Worm (Caenorhabditis elegans) whole organism, L3 larva: ENCODE results near the gene C13A2.6.

Experiments used
- R02D3.7 ChIP-seq: fragments of 150-350 bp; optimal IDR thresholded peaks from 2 replicates; lab custom pipeline; 2014; ENCODE audit warnings: missing biosample characterization, missing genetic modification characterization
- aly-2 ChIP-seq: fragments of 150-350 bp; optimal IDR thresholded peaks from 2 replicates; lab custom pipeline; 2014; ENCODE audit warnings: missing biosample characterization, missing genetic modification characterization
- ama-1 ChIP-seq: fragments of 150-350 bp; optimal IDR thresholded peaks from 2 replicates; lab custom pipeline; 2018
- ceh-82 ChIP-seq: fragments of 150-350 bp; optimal IDR thresholded peaks from 2 replicates; lab custom pipeline; 2014; ENCODE audit warnings: missing biosample characterization, missing genetic modification characterization
- ceh-9 ChIP-seq: sonication (generic microtip); optimal IDR thresholded peaks from 2 replicates; lab custom pipeline; 2018; ENCODE audit warnings: missing biosample characterization, missing genetic modification characterization
- daf-12 ChIP-seq: fragments of 150-350 bp; optimal IDR thresholded peaks from 2 replicates; lab custom pipeline; 2014; ENCODE audit warnings: missing biosample characterization, missing genetic modification reagents, missing genetic modification characterization
- egl-27 ChIP-seq: sonication (generic microtip); optimal IDR thresholded peaks from 4 replicates; lab custom pipeline; 2017; ENCODE audit warnings: missing biosample characterization, missing genetic modification reagents, missing genetic modification characterization
- egl-5 ChIP-seq: fragments of 150-350 bp; optimal IDR thresholded peaks from 2 replicates; lab custom pipeline; 2017; ENCODE audit warnings: missing biosample characterization, missing genetic modification reagents, missing genetic modification characterization, inconsistent platforms
- elt-2 ChIP-seq: sonication (generic microtip); optimal IDR thresholded peaks from 2 replicates; lab custom pipeline; 2016; ENCODE audit warnings: missing genetic modification reagents, mild to moderate bottlenecking, missing genetic modification characterization, missing compliant biosample characterization
- elt-3 ChIP-seq, 3 experiments: fragments of 150-350 bp in 1 of 3; sonication (generic microtip) in 2 of 3; optimal IDR thresholded peaks; 2 replicates in 2 of 3; 4 replicates in 1 of 3; lab custom pipeline; 2014 to 2017; ENCODE audit warnings: missing biosample characterization in 3 of 3, missing genetic modification characterization in 3 of 3
- eor-1 ChIP-seq, 2 experiments: fragments of 150-350 bp; optimal IDR thresholded peaks; 2 replicates each; lab custom pipeline; 2014 to 2018; ENCODE audit warnings: missing biosample characterization in 2 of 2, missing genetic modification characterization in 2 of 2
- fkh-10 ChIP-seq: sonication (generic microtip); optimal IDR thresholded peaks from 2 replicates; lab custom pipeline; 2017; ENCODE audit warnings: missing biosample characterization, missing genetic modification reagents, missing genetic modification characterization
- fkh-2 ChIP-seq: fragments of 150-350 bp; optimal IDR thresholded peaks from 2 replicates; lab custom pipeline; 2014; ENCODE audit warnings: missing biosample characterization, missing genetic modification reagents, missing genetic modification characterization
- fos-1 ChIP-seq: fragments of 150-350 bp; optimal IDR thresholded peaks from 2 replicates; lab custom pipeline; 2014; ENCODE audit warnings: missing biosample characterization, missing genetic modification characterization
- jun-1 ChIP-seq: fragments of 150-350 bp; optimal IDR thresholded peaks from 2 replicates; lab custom pipeline; 2014; ENCODE audit warnings: missing biosample characterization, missing genetic modification reagents, missing genetic modification characterization
- lin-15B ChIP-seq: fragments of 150-350 bp; optimal IDR thresholded peaks from 2 replicates; lab custom pipeline; 2014; ENCODE audit warnings: missing biosample characterization, missing genetic modification characterization
- lsy-12 ChIP-seq: sonication (generic microtip); optimal IDR thresholded peaks from 2 replicates; lab custom pipeline; 2016; ENCODE audit warnings: mild to moderate bottlenecking, missing genetic modification characterization, missing compliant biosample characterization
- mdl-1 ChIP-seq: fragments of 150-350 bp; optimal IDR thresholded peaks from 2 replicates; lab custom pipeline; 2014; ENCODE audit warnings: missing biosample characterization, missing genetic modification characterization
- mml-1 ChIP-seq: fragments of 150-350 bp; sonication (generic microtip); optimal IDR thresholded peaks from 3 replicates; lab custom pipeline; 2014; ENCODE audit warnings: missing biosample characterization, missing genetic modification characterization
- nfya-1 ChIP-seq: sonication (generic microtip); optimal IDR thresholded peaks from 2 replicates; lab custom pipeline; 2017; ENCODE audit warnings: missing genetic modification characterization, mild to moderate bottlenecking, missing compliant biosample characterization, antibody characterized with exemption, moderate library complexity; ENCODE audit not compliant: insufficient read depth
- nhr-11 ChIP-seq: fragments of 150-350 bp; optimal IDR thresholded peaks from 2 replicates; lab custom pipeline; 2014; ENCODE audit warnings: missing biosample characterization, missing genetic modification characterization
- nhr-12 ChIP-seq: fragments of 150-350 bp; optimal IDR thresholded peaks from 2 replicates; lab custom pipeline; 2014; ENCODE audit warnings: missing biosample characterization, missing genetic modification characterization
- nhr-237 ChIP-seq: fragments of 150-350 bp; optimal IDR thresholded peaks from 2 replicates; lab custom pipeline; 2014; ENCODE audit warnings: missing biosample characterization, missing genetic modification characterization
- nhr-25 ChIP-seq: sonication (generic microtip); optimal IDR thresholded peaks from 2 replicates; lab custom pipeline; 2017; ENCODE audit warnings: missing biosample characterization, missing genetic modification characterization
- nhr-28 ChIP-seq: fragments of 150-350 bp; optimal IDR thresholded peaks from 2 replicates; lab custom pipeline; 2014; ENCODE audit warnings: missing biosample characterization, missing genetic modification characterization
- nhr-43 ChIP-seq: sonication (generic microtip); optimal IDR thresholded peaks from 2 replicates; lab custom pipeline; 2016; ENCODE audit warnings: mild to moderate bottlenecking, missing genetic modification characterization, missing compliant biosample characterization; ENCODE audit not compliant: poor library complexity, severe bottlenecking
- nhr-67 ChIP-seq: fragments of 150-350 bp; optimal IDR thresholded peaks from 2 replicates; lab custom pipeline; 2014; ENCODE audit warnings: missing biosample characterization, missing genetic modification characterization
- nhr-77 ChIP-seq: fragments of 150-350 bp; optimal IDR thresholded peaks from 2 replicates; lab custom pipeline; 2014; ENCODE audit warnings: missing biosample characterization, missing genetic modification characterization
- pha-4 ChIP-seq: fragments of 150-350 bp; optimal IDR thresholded peaks from 2 replicates; lab custom pipeline; 2014; ENCODE audit warnings: missing biosample characterization, missing genetic modification reagents, missing genetic modification characterization
- pqm-1 ChIP-seq: fragments of 150-350 bp; optimal IDR thresholded peaks from 2 replicates; lab custom pipeline; 2017; ENCODE audit warnings: missing biosample characterization, missing genetic modification characterization, inconsistent platforms
- skn-1 ChIP-seq: fragments of 150-350 bp; optimal IDR thresholded peaks from 2 replicates; lab custom pipeline; 2014; ENCODE audit warnings: missing biosample characterization, missing genetic modification characterization
- tbx-2 ChIP-seq: sonication (generic microtip); optimal IDR thresholded peaks from 2 replicates; lab custom pipeline; 2016; ENCODE audit warnings: mild to moderate bottlenecking, missing genetic modification characterization, missing compliant biosample characterization
- unc-39 ChIP-seq: sonication (generic microtip); optimal IDR thresholded peaks from 4 replicates; lab custom pipeline; 2017; ENCODE audit warnings: missing biosample characterization, missing genetic modification characterization
- zag-1 ChIP-seq: fragments of 150-350 bp; optimal IDR thresholded peaks from 2 replicates; lab custom pipeline; 2014; ENCODE audit warnings: missing biosample characterization, missing genetic modification characterization
- ztf-11 ChIP-seq: fragments of 150-350 bp; optimal IDR thresholded peaks from 2 replicates; lab custom pipeline; 2014; ENCODE audit warnings: missing biosample characterization, missing genetic modification characterization
- ztf-4 ChIP-seq: fragments of 150-350 bp; optimal IDR thresholded peaks from 2 replicates; lab custom pipeline; 2014; ENCODE audit warnings: missing biosample characterization, missing genetic modification characterization

Gene C13A2.6

DNA sequence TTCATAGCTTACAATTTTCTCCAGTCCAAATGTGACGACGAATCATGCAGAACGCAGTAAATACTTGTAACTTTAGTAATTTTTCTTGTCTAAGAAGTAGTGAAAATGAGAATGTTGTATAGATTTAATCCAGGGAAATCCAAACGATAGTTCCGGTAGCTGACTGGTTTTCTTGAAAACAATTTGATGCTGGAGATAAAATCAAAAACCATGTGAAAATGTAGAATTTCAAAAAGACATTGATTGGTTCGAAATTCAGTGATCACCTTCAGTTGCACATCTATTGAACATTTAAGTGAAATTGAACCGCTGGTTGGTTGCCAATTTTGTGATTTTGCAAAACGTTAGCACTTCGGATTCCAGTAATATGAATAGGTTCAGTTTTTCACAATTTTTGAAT is 5.5 kb upstream of the C13A2.6 start, which contains the start of gene C13A2.9:
Gene C13A2.9 (minus strand): TSS at position 101 of the 400 bp plus-strand sequence.
- TF ChIP-seq pha-4 (tag; lab: Kevin White, UChicago) (no peak), fkh-10 (GFP tag; lab: Kevin White, UChicago) (no peak), zag-1 (tag; lab: Kevin White, UChicago) (no peak), ztf-11 (no peak), nfya-1 (tag; lab: Kevin White, UChicago) (no peak), lin-15B (tag; lab: Kevin White, UChicago) (no peak), nhr-237 (no peak), nhr-77 (tag; lab: Kevin White, UChicago) (no peak), R02D3.7 (tag; lab: Kevin White, UChicago) (no peak), fkh-2 (tag; lab: Kevin White, UChicago) (no peak), fos-1 (no peak), jun-1 (tag; lab: Kevin White, UChicago) (no peak)

DNA sequence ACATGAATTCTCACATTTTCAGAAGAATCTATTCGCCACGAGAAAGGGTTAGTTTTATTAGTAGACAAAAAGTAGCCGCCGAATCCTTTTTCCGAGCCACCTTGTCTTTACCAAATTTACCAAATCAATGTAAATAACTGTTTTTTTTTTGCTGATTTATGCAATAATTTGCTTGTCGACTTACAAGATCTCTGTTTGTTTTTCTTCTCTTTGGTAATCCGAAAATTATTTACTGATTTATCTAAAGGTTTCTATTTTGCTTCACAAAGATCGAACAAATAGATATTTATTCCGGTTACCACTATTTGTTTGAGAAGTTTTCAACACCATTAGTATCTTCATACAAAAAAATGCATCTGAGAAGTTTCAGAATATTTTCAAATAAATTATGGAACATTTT is 3.5 kb upstream of the C13A2.6 start, which contains the start of gene C13A2.7:
Gene C13A2.7 (plus strand): TSS at position 301 of the 400 bp plus-strand sequence.
- TF ChIP-seq pha-4 (tag; lab: Kevin White, UChicago) (no peak), aly-2 (tag; lab: Kevin White, UChicago) (no peak), tbx-2 (tag; lab: Kevin White, UChicago) (no peak), egl-27 (no peak), ceh-82 (no peak), nhr-12 (tag; lab: Kevin White, UChicago) (no peak), nhr-67 (tag; lab: Kevin White, UChicago) (no peak), ztf-4 (tag; lab: Kevin White, UChicago) (no peak), fkh-10 (GFP tag; lab: Kevin White, UChicago) (no peak), mml-1 (no peak), zag-1 (tag; lab: Kevin White, UChicago) (no peak), nhr-11 (no peak), fos-1 (no peak), lsy-12 (tag; lab: Kevin White, UChicago) (no peak), nhr-77 (tag; lab: Kevin White, UChicago) (no peak), unc-39 (no peak), fkh-2 (tag; lab: Kevin White, UChicago) (no peak), mdl-1 (no peak), ceh-9 (tag; lab: Kevin White, UChicago) (no peak)

DNA sequence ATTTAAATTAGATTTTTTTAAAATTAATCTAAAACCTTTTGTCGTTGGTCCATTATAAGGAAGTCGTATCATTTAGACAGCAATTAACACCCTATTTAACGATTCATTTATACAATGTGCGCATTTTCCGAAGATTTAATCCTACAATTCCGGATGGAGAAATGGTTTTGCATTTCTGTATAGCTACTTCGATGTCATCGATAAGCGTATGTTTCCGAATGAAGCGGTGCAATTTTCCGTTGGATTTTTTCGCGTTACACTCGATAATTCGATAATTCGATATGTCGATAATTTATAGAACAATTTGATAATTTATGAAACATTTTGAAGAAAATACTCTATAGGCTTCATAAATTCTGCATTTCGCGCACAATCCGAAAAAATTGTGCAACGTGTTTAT is 5.5 kb downstream of the C13A2.6 start, which contains the start of gene C13A2.10:
Gene C13A2.10 (minus strand): TSS at position 101 of the 400 bp plus-strand sequence.
- no peak for TF ChIP-seq nhr-28 (tag; lab: Kevin White, UChicago)

DNA sequence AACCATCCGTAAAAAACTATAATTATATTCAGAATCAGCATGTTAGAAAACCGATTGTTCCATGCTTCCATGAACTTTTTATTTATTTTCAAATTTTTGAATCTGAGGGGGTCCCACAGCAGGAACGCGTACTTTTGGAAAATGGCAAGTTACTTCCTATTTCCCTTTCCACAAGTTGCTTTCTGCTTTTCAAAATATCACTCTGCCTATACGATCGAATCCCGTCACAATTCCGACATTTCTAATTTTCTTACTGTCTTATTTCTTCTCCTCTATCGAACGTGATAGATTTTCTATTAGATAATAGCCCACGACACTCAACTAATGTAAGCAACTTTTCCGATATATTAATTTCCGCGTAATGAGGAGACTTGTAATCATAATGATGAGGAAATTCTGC is 6.0 kb downstream of the C13A2.6 start, which contains the start of gene C13A2.5:
Gene C13A2.5 (plus strand): TSS at position 301 of the 400 bp plus-strand sequence.
- TF ChIP-seq nhr-67 (tag; lab: Kevin White, UChicago) (no peak), mml-1 (no peak), elt-3 (tag; optimal IDR thresholded peaks at IDR 0.05; lab: Kevin White, UChicago) (no peak), ztf-4 (tag; lab: Kevin White, UChicago) (no peak), ama-1 (no peak), skn-1 (tag; lab: Kevin White, UChicago) (no peak), pqm-1 (tag; lab: Kevin White, UChicago) (no peak)

DNA sequence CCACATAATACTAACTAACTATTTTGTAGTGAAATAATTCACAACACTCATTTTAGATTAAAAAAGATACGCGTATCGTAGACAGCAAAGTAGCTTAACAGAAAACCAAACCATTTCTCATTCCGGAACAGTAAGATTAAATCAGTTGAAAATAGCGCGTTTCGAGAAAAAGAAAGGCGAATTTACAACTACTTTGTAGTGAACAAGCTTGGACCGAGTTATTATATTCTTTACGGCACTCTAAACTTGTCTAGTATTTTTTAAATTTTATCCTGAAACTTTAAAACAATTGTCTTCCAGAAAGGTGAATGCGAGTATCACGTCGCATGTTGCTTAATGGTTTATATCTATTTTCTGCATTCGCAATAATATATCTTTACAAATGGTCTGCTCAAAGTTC is 9.6 kb downstream of the C13A2.6 start, which contains the start of gene C13A2.4:
Gene C13A2.4 (plus strand): TSS at position 301 of the 400 bp plus-strand sequence.
- TF ChIP-seq egl-5 (tag; lab: Kevin White, UChicago) (no peak), pha-4 (tag; lab: Kevin White, UChicago) (no peak), ztf-11 (no peak), fkh-2 (tag; lab: Kevin White, UChicago) (no peak), skn-1 (tag; lab: Kevin White, UChicago) (no peak), eor-1 (tag; optimal IDR thresholded peaks at IDR 0.05; lab: Kevin White, UChicago) (no peak), pqm-1 (tag; lab: Kevin White, UChicago) (no peak), ceh-9 (tag; lab: Kevin White, UChicago) (no peak), nhr-77 (tag; lab: Kevin White, UChicago) (no peak), lin-15B (tag; lab: Kevin White, UChicago) (no peak), R02D3.7 (tag; lab: Kevin White, UChicago) (no peak), nhr-43 (tag; lab: Kevin White, UChicago) (no peak), daf-12 (tag; lab: Kevin White, UChicago) (no peak), nhr-25 (no peak), elt-2 (tag; lab: Kevin White, UChicago) (no peak), jun-1 (tag; lab: Kevin White, UChicago) (no peak), zag-1 (tag; lab: Kevin White, UChicago) (no peak)
